Worm (Caenorhabditis elegans) whole organism, L4 larva: ENCODE data around the gene Y53C12A.10.

ENCODE experiments used
- F26F4.8 ChIP-seq: fragments of 200-800 bp; sonication (Bioruptor generic); conservative IDR thresholded peaks from 2 replicates; pipeline ENCODE4 v1.3.6; 2022; ENCODE audit warnings: missing genetic modification characterization, missing compliant biosample characterization
- F49E8.2 ChIP-seq: sonication (generic microtip); optimal IDR thresholded peaks from 2 replicates; lab custom pipeline; 2016; ENCODE audit warnings: missing compliant biosample characterization, mild to moderate bottlenecking, missing genetic modification characterization, borderline replicate concordance
- R02D3.7 ChIP-seq: fragments of 150-350 bp; sonication (generic microtip); optimal IDR thresholded peaks from 3 replicates; lab custom pipeline; 2014; ENCODE audit warnings: missing biosample characterization, missing genetic modification characterization
- T20F7.1 ChIP-seq: fragments of 200-800 bp; sonication (Bioruptor generic); optimal IDR thresholded peaks from 2 replicates; lab custom pipeline; 2018; ENCODE audit warnings: mild to moderate bottlenecking, missing genetic modification characterization, missing compliant biosample characterization
- T26A8.4 ChIP-seq: fragments of 200-800 bp; sonication (Bioruptor generic); IDR thresholded peaks from 2 replicates; pipeline ENCODE4 v1.3.6; 2022; ENCODE audit warnings: missing genetic modification characterization, missing compliant biosample characterization
- Y105C5A.15 ChIP-seq: fragments of 200-800 bp; sonication (Bioruptor generic); IDR thresholded peaks from 2 replicates; pipeline ENCODE4 v1.3.6; 2022; ENCODE audit warnings: missing genetic modification characterization, missing compliant biosample characterization
- Y48G9A.11 ChIP-seq: fragments of 200-800 bp; sonication (Bioruptor generic); IDR thresholded peaks from 2 replicates; pipeline ENCODE4 v1.3.6; 2022; ENCODE audit warnings: missing genetic modification reagents, missing genetic modification characterization, missing compliant biosample characterization
- ZK337.2 ChIP-seq: fragments of 200-800 bp; sonication (Bioruptor generic); IDR thresholded peaks from 2 replicates; pipeline ENCODE4 v1.3.6; 2022; ENCODE audit warnings: missing genetic modification reagents, missing genetic modification characterization, missing compliant biosample characterization
- ZK546.5 ChIP-seq, 2 experiments: sonication (generic microtip); optimal IDR thresholded peaks; 2 replicates each; lab custom pipeline; 2017; ENCODE audit warnings: missing biosample characterization in 2 of 2, missing genetic modification characterization in 2 of 2
- aha-1 ChIP-seq: fragments of 150-350 bp; peaks from one replicate; lab custom pipeline; 2014; ENCODE audit warnings: missing biosample characterization, missing genetic modification characterization
- ama-1 ChIP-seq: fragments of 150-350 bp; optimal IDR thresholded peaks from 2 replicates; lab custom pipeline; 2014; ENCODE audit warnings: inconsistent platforms, mixed read lengths
- ceh-20 ChIP-seq: fragments of 200-800 bp; sonication (Bioruptor generic); IDR thresholded peaks from 2 replicates; pipeline ENCODE4 v1.3.6; 2022; ENCODE audit warnings: missing genetic modification reagents, missing genetic modification characterization, missing compliant biosample characterization
- ceh-28 ChIP-seq: fragments of 150-350 bp; optimal IDR thresholded peaks from 2 replicates; lab custom pipeline; 2014; ENCODE audit warnings: missing biosample characterization, missing genetic modification reagents, missing genetic modification characterization
- ceh-44 ChIP-seq: fragments of 200-800 bp; sonication (Bioruptor generic); IDR thresholded peaks from 2 replicates; pipeline ENCODE4 v1.3.6; 2022; ENCODE audit warnings: missing genetic modification reagents, missing genetic modification characterization, missing compliant biosample characterization
- ceh-62 ChIP-seq: sonication (generic microtip); optimal IDR thresholded peaks from 2 replicates; lab custom pipeline; 2017; ENCODE audit warnings: missing biosample characterization, missing genetic modification characterization
- ctbp-1 ChIP-seq: fragments of 200-800 bp; sonication (Bioruptor generic); IDR thresholded peaks from 2 replicates; pipeline ENCODE4 v1.3.6; 2022; ENCODE audit warnings: missing genetic modification reagents, missing genetic modification characterization, missing compliant biosample characterization
- daf-12 ChIP-seq: fragments of 150-350 bp; optimal IDR thresholded peaks from 2 replicates; lab custom pipeline; 2014; ENCODE audit warnings: missing biosample characterization, missing genetic modification reagents, missing genetic modification characterization
- dmd-8 ChIP-seq: fragments of 200-800 bp; sonication (Bioruptor generic); IDR thresholded peaks from 2 replicates; pipeline ENCODE4 v1.3.6; 2022; ENCODE audit warnings: missing genetic modification characterization, missing compliant biosample characterization
- dmd-9 ChIP-seq: fragments of 200-800 bp; sonication (Bioruptor generic); IDR thresholded peaks from 2 replicates; pipeline ENCODE4 v1.3.6; 2022; ENCODE audit warnings: missing genetic modification reagents, missing genetic modification characterization, missing compliant biosample characterization
- dpl-1 ChIP-seq: fragments of 150-350 bp; optimal IDR thresholded peaks from 2 replicates; lab custom pipeline; 2014; ENCODE audit warnings: missing biosample characterization, missing genetic modification reagents, missing genetic modification characterization
- duxl-1 ChIP-seq: sonication (generic microtip); optimal IDR thresholded peaks from 2 replicates; lab custom pipeline; 2016; ENCODE audit warnings: mild to moderate bottlenecking, missing genetic modification characterization, moderate library complexity, missing compliant biosample characterization; ENCODE audit not compliant: poor library complexity
- dve-1 ChIP-seq: sonication (generic microtip); optimal IDR thresholded peaks from 2 replicates; lab custom pipeline; 2017; ENCODE audit warnings: antibody characterized with exemption, mild to moderate bottlenecking, missing genetic modification characterization, missing compliant biosample characterization; ENCODE audit not compliant: insufficient read depth
- egl-27 ChIP-seq: sonication (generic microtip); optimal IDR thresholded peaks from 3 replicates; lab custom pipeline; 2017; ENCODE audit warnings: missing biosample characterization, missing genetic modification reagents, missing genetic modification characterization
- fkh-10 ChIP-seq: fragments of 150-350 bp; optimal IDR thresholded peaks from 2 replicates; lab custom pipeline; 2014; ENCODE audit warnings: missing biosample characterization, missing genetic modification reagents, missing genetic modification characterization
- fos-1 ChIP-seq: fragments of 150-350 bp; optimal IDR thresholded peaks from 2 replicates; lab custom pipeline; 2014; ENCODE audit warnings: missing biosample characterization, missing genetic modification characterization
- gei-8 ChIP-seq: fragments of 200-800 bp; sonication (Bioruptor generic); optimal IDR thresholded peaks from 2 replicates; lab custom pipeline; 2018; ENCODE audit warnings: mild to moderate bottlenecking, missing genetic modification characterization, missing compliant biosample characterization
- hlh-30 ChIP-seq: sonication (generic microtip); optimal IDR thresholded peaks from 2 replicates; lab custom pipeline; 2017; ENCODE audit warnings: antibody characterized with exemption, mild to moderate bottlenecking, missing genetic modification characterization, missing compliant biosample characterization; ENCODE audit not compliant: insufficient read depth
- lin-13 ChIP-seq: fragments of 150-350 bp; optimal IDR thresholded peaks from 2 replicates; lab custom pipeline; 2014; ENCODE audit warnings: missing biosample characterization, missing genetic modification reagents, missing genetic modification characterization
- lin-15B ChIP-seq: fragments of 150-350 bp; sonication (generic microtip); optimal IDR thresholded peaks from 3 replicates; lab custom pipeline; 2014; ENCODE audit warnings: missing biosample characterization, missing genetic modification characterization
- lir-3 ChIP-seq: sonication (generic microtip); optimal IDR thresholded peaks from 2 replicates; lab custom pipeline; 2016; ENCODE audit warnings: mild to moderate bottlenecking, missing genetic modification characterization, missing compliant biosample characterization
- lsy-2 ChIP-seq, 2 experiments: fragments of 150-350 bp in 1 of 2; sonication (generic microtip) in 1 of 2; optimal IDR thresholded peaks; 2 replicates each; lab custom pipeline; 2014 to 2017; ENCODE audit warnings: missing biosample characterization in 2 of 2, missing genetic modification characterization in 2 of 2
- madf-9 ChIP-seq: fragments of 200-800 bp; sonication (Bioruptor generic); conservative IDR thresholded peaks from 2 replicates; pipeline ENCODE4 v1.3.6; 2022; ENCODE audit warnings: missing genetic modification reagents, missing genetic modification characterization, missing compliant biosample characterization
- mdl-1 ChIP-seq, 2 experiments: fragments of 150-350 bp in 1 of 2; sonication (generic microtip) in 1 of 2; optimal IDR thresholded peaks; 2 replicates each; lab custom pipeline; 2014 to 2017; ENCODE audit warnings: missing biosample characterization in 2 of 2, missing genetic modification characterization in 2 of 2
- mes-2 ChIP-seq: sonication (generic microtip); optimal IDR thresholded peaks from 2 replicates; lab custom pipeline; 2016; ENCODE audit warnings: missing genotype, mild to moderate bottlenecking, missing genetic modification characterization, missing compliant biosample characterization; ENCODE audit not compliant: poor library complexity, severe bottlenecking
- mxl-3 ChIP-seq: fragments of 200-800 bp; sonication (Bioruptor generic); optimal IDR thresholded peaks from 2 replicates; lab custom pipeline; 2018; ENCODE audit warnings: mild to moderate bottlenecking, missing genetic modification characterization, missing compliant biosample characterization
- nhr-10 ChIP-seq: fragments of 150-350 bp; optimal IDR thresholded peaks from 2 replicates; lab custom pipeline; 2014; ENCODE audit warnings: missing biosample characterization, missing genetic modification characterization
- nhr-102 ChIP-seq: sonication (generic microtip); optimal IDR thresholded peaks from 2 replicates; lab custom pipeline; 2016; ENCODE audit warnings: mild to moderate bottlenecking, missing genetic modification characterization, moderate library complexity, missing compliant biosample characterization
- nhr-111 ChIP-seq: fragments of 200-800 bp; sonication (Bioruptor generic); optimal IDR thresholded peaks from 2 replicates; lab custom pipeline; 2018; ENCODE audit warnings: mild to moderate bottlenecking, missing genetic modification characterization, missing compliant biosample characterization
- nhr-237 ChIP-seq: sonication (generic microtip); optimal IDR thresholded peaks from 2 replicates; lab custom pipeline; 2017; ENCODE audit warnings: missing biosample characterization, missing genetic modification characterization
- nhr-25 ChIP-seq: sonication (generic microtip); optimal IDR thresholded peaks from 2 replicates; lab custom pipeline; 2017; ENCODE audit warnings: missing genetic modification characterization, mild to moderate bottlenecking, missing compliant biosample characterization, antibody characterized with exemption, moderate library complexity, borderline replicate concordance; ENCODE audit not compliant: insufficient read depth
- nhr-41 ChIP-seq: fragments of 200-800 bp; sonication (Bioruptor generic); IDR thresholded peaks from 2 replicates; pipeline ENCODE4 v1.3.6; 2022; ENCODE audit warnings: missing genetic modification reagents, missing genetic modification characterization, missing compliant biosample characterization
- nhr-42 ChIP-seq: fragments of 200-800 bp; sonication (Bioruptor generic); IDR thresholded peaks from 2 replicates; pipeline ENCODE4 v1.3.6; 2022; ENCODE audit warnings: missing genetic modification characterization, missing compliant biosample characterization
- nhr-48 ChIP-seq: sonication (generic microtip); optimal IDR thresholded peaks from 2 replicates; lab custom pipeline; 2016; ENCODE audit warnings: mild to moderate bottlenecking, missing genetic modification characterization, missing compliant biosample characterization
- pha-4 ChIP-seq, 2 experiments: fragments of 150-350 bp in 1 of 2; fragments of 200-800 bp in 1 of 2; sonication (Bioruptor generic) in 1 of 2; IDR thresholded peaks in 1 of 2; optimal IDR thresholded peaks in 1 of 2; 2 replicates each; pipeline versions ENCODE4 v1.3.6 to Lab custom; 2014 to 2022; ENCODE audit warnings: missing genetic modification characterization in 2 of 2, missing genetic modification reagents in 2 of 2, missing biosample characterization in 1 of 2, missing compliant biosample characterization in 1 of 2
- sdz-12 ChIP-seq: fragments of 200-800 bp; sonication (Bioruptor generic); optimal IDR thresholded peaks from 2 replicates; lab custom pipeline; 2018; ENCODE audit warnings: mild to moderate bottlenecking, missing genetic modification characterization, missing compliant biosample characterization
- spr-1 ChIP-seq: sonication (generic microtip); optimal IDR thresholded peaks from 2 replicates; lab custom pipeline; 2016; ENCODE audit warnings: mild to moderate bottlenecking, missing genetic modification characterization, missing compliant biosample characterization
- spr-3 ChIP-seq: fragments of 200-800 bp; sonication (Bioruptor generic); optimal IDR thresholded peaks from 2 replicates; lab custom pipeline; 2018; ENCODE audit warnings: mild to moderate bottlenecking, missing genetic modification characterization, missing compliant biosample characterization
- unc-130 ChIP-seq: sonication (generic microtip); optimal IDR thresholded peaks from 2 replicates; lab custom pipeline; 2016; ENCODE audit warnings: missing genetic modification reagents, missing genetic modification characterization, missing compliant biosample characterization
- zag-1 ChIP-seq: fragments of 150-350 bp; optimal IDR thresholded peaks from 2 replicates; lab custom pipeline; 2014; ENCODE audit warnings: missing biosample characterization, missing genetic modification characterization
- zip-11 ChIP-seq: fragments of 200-800 bp; sonication (Bioruptor generic); IDR thresholded peaks from 2 replicates; pipeline ENCODE4 v1.3.6; 2022; ENCODE audit warnings: missing genetic modification characterization, missing compliant biosample characterization
- zip-2 ChIP-seq: fragments of 150-350 bp; optimal IDR thresholded peaks from 2 replicates; lab custom pipeline; 2014; ENCODE audit warnings: missing biosample characterization, missing genetic modification characterization

Y53C12A.10 gene

DNA sequence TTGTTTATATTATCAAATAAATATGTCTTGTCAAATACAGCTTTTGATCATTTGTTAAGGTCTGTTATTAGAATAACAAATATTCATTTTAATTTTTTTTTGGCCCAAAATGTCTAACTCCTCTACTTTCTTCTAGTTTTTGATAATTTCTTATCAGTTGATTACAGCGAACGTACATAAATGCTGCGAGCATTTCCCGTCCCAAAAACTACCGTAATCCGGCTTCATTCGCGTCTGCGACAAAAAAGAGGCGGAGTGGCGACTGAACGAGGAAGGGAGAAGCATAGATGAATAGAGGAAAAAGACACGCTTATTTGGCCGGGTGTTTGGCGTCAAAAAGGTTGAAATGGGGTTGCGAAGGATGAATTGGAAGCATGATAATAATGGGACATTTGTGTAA, 35.9 kb upstream of the Y53C12A.10 start (continued):
- no peak for TF ChIP-seq zip-11 (GFP tag; lab: Robert Waterston, UW)
- no peak for TF ChIP-seq unc-130 (GFP tag; lab: Kevin White, UChicago)
- TF ChIP-seq ZK546.5 (tag; optimal IDR thresholded peaks at IDR 0.05; lab: Kevin White, UChicago): no peak
- no peak for TF ChIP-seq spr-1 (tag; lab: Kevin White, UChicago)
- peak; percentile 14 for TF ChIP-seq hlh-30 (tag; lab: Kevin White, UChicago)
- no peak for TF ChIP-seq pha-4 (GFP tag; IDR thresholded peaks at IDR 0.05; lab: Robert Waterston, UW)
- TF ChIP-seq pha-4 (tag; optimal IDR thresholded peaks at IDR 0.05; lab: Kevin White, UChicago): no peak
- TF ChIP-seq lir-3 (tag; lab: Kevin White, UChicago): no peak
- TF ChIP-seq T26A8.4 (GFP tag; lab: Robert Waterston, UW): no peak
- peak; percentile 29 for TF ChIP-seq nhr-102 (tag; lab: Kevin White, UChicago)
- TF ChIP-seq ceh-20 (GFP tag; lab: Robert Waterston, UW): no peak
- no peak for TF ChIP-seq nhr-111 (GFP tag; lab: Kevin White, UChicago)
- TF ChIP-seq egl-27 (tag; lab: Kevin White, UChicago): no peak
- no peak for TF ChIP-seq madf-9 (GFP tag; lab: Robert Waterston, UW)
- no peak for TF ChIP-seq ama-1 (lab: Kevin White, UChicago)
- no peak for TF ChIP-seq F26F4.8
- no peak for TF ChIP-seq sdz-12 (GFP tag; lab: Kevin White, UChicago)
- no peak for TF ChIP-seq dpl-1 (GFP tag; lab: Kevin White, UChicago)
- no peak for TF ChIP-seq nhr-237 (tag; lab: Kevin White, UChicago)
- no peak for TF ChIP-seq ceh-62
- no peak for TF ChIP-seq ceh-28 (tag; lab: Kevin White, UChicago)
- TF ChIP-seq ceh-44 (GFP tag; lab: Robert Waterston, UW): no peak
- TF ChIP-seq mxl-3: peak; percentile 22
- TF ChIP-seq fos-1 (tag; lab: Kevin White, UChicago): no peak
- TF ChIP-seq gei-8 (GFP tag; lab: Kevin White, UChicago): no peak
- TF ChIP-seq dve-1 (tag; lab: Kevin White, UChicago): peak; percentile 88
- TF ChIP-seq Y48G9A.11 (GFP tag; lab: Robert Waterston, UW): no peak
- peak in 1 of 2 experiments; percentile 46 for TF ChIP-seq mdl-1 (tag; optimal IDR thresholded peaks at IDR 0.05; lab: Kevin White, UChicago)
- no peak for TF ChIP-seq lin-15B
- TF ChIP-seq nhr-42 (GFP tag; lab: Robert Waterston, UW): no peak
- TF ChIP-seq nhr-48 (tag; lab: Kevin White, UChicago): no peak
- TF ChIP-seq Y105C5A.15 (GFP tag; lab: Robert Waterston, UW): no peak
- TF ChIP-seq lin-13 (GFP tag; lab: Kevin White, UChicago): no peak
- TF ChIP-seq dmd-9 (GFP tag; lab: Robert Waterston, UW): no peak
- TF ChIP-seq fkh-10 (GFP tag; lab: Kevin White, UChicago): no peak
- no peak for TF ChIP-seq dmd-8 (GFP tag; lab: Robert Waterston, UW)
- no peak for TF ChIP-seq zip-2
- no peak for TF ChIP-seq mes-2 (tag; lab: Kevin White, UChicago)
- TF ChIP-seq nhr-25: no peak
- TF ChIP-seq ctbp-1 (GFP tag; lab: Robert Waterston, UW): no peak
- no peak for TF ChIP-seq F49E8.2
- TF ChIP-seq aha-1 (tag; lab: Kevin White, UChicago): peak; percentile 68
- no peak for TF ChIP-seq nhr-41
- TF ChIP-seq T20F7.1: no peak
- TF ChIP-seq R02D3.7: no peak
- TF ChIP-seq lsy-2 (tag; optimal IDR thresholded peaks at IDR 0.05; lab: Kevin White, UChicago): peak in 1 of 2 experiments; percentile 81
- no peak for TF ChIP-seq duxl-1 (tag; lab: Kevin White, UChicago)
- TF ChIP-seq spr-3 (GFP tag; lab: Kevin White, UChicago): no peak
- TF ChIP-seq zag-1 (tag; lab: Kevin White, UChicago): no peak
- TF ChIP-seq nhr-10 (tag; lab: Kevin White, UChicago): peak; percentile 52
- no peak for TF ChIP-seq daf-12 (tag; lab: Kevin White, UChicago)
- TF ChIP-seq ZK337.2 (GFP tag; lab: Robert Waterston, UW): no peak
